Worm (Caenorhabditis elegans): ENCODE data around the gene hnd-1.
A peak's percentile ranks its signal among the peaks of the same experiment; 100 is the strongest.

The hnd-1 gene

DNA sequence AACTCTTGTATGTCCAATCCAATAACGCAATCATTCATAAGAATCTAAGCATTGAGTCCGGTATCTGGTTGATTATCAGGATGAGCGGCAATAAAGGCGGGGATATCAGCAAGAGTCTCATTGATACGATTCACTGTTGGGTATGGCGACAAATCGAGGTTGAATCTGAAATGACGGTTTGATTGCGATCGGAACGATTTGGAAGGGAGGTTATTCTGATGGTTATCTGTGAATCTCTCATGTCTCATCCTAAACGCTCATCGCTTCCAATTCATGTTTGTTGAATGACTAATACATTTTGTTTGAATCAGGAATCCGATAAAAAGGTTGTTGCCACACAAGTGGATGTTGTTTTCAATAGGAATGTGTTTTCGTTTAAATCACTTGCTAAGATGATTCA is 42.1 kb downstream of the hnd-1 start:
- TF ChIP-seq nhr-76 (tag; optimal IDR thresholded peaks at IDR 0.05) (no peak), ztf-11 (tag; optimal IDR thresholded peaks at IDR 0.05) (no peak), elt-3 (tag; optimal IDR thresholded peaks at IDR 0.05) (no peak), nhr-12 (tag; optimal IDR thresholded peaks at IDR 0.05) (no peak), unc-39 (tag; optimal IDR thresholded peaks at IDR 0.05) (no peak), lin-32 (GFP tag; optimal IDR thresholded peaks at IDR 0.05) (no peak), zip-8 (tag; optimal IDR thresholded peaks at IDR 0.05) (no peak), M03D4.4 (tag; optimal IDR thresholded peaks at IDR 0.05) (no peak), elt-1 (tag; optimal IDR thresholded peaks at IDR 0.05; ENCODE audit: borderline replicate concordance, insufficient read depth) (peak; percentile 97), lsy-2 (tag; optimal IDR thresholded peaks at IDR 0.05) (no peak), ham-2 (GFP tag; optimal IDR thresholded peaks at IDR 0.05) (peak; percentile 49), mls-2 (tag; optimal IDR thresholded peaks at IDR 0.05) (no peak), unc-62 (GFP tag; optimal IDR thresholded peaks at IDR 0.05) (no peak), ces-1 (GFP tag; optimal IDR thresholded peaks at IDR 0.05) (no peak), snpc-4 (tag; optimal IDR thresholded peaks at IDR 0.05) (no peak), ceh-39 (tag; optimal IDR thresholded peaks at IDR 0.05) (no peak)

DNA sequence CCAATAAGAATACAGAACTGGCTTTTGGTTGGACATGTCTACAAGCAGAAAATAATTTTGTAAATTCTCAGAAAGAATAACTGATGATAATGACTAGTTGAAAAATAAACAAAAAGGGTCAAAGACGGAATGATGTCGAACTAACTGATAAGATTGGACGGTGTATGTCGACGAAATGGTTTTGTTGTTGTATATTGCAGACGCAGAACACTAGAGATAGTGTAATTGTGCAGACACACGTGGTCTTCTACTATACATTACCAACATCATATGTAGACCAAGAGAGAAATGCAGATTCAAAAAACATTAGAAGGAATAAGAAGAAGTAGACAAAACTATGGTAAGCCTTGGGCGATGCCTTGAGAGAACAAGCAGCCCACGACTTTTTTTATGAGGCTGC is 43.4 kb downstream of the hnd-1 start, which contains the start of the genes gst-42 and D1053.2:
gst-42 (minus strand) TSS at position 176 of the 400 bp plus-strand sequence.
D1053.2 (plus strand) TSS at position 391 of the 400 bp plus-strand sequence.
- TF ChIP-seq elt-1 (tag; optimal IDR thresholded peaks at IDR 0.05; ENCODE audit: borderline replicate concordance, insufficient read depth) (no peak), nhr-28 (tag; optimal IDR thresholded peaks at IDR 0.05) (no peak), blmp-1 (tag; optimal IDR thresholded peaks at IDR 0.05) (no peak)

- TF ChIP-seq blmp-1 (tag; optimal IDR thresholded peaks at IDR 0.05) (no peak), unc-62 (GFP tag; optimal IDR thresholded peaks at IDR 0.05) (no peak), flh-1 (GFP tag; optimal IDR thresholded peaks at IDR 0.05) (no peak)
These were observed 48.4 kb downstream of the hnd-1 start for ce11 chrX:11732752-11733151.

DNA sequence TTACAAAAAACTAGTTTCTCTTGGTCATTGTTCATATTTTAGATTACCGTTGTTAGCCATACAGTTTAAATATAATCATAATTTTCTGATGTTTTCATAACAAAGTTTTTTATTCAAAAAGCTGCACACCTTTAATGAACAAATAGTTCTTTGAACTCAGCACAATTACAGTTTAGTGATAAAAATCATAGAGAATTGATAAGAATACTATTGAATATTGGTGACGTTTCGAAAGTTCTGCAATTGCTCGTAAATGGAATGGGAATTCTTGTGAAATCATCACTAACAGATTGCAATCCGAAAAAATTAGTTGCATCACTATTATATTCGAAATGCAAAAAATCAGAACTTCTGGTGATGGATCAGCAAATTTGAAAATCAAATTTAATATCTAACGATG is 49.7 kb downstream of the hnd-1 start:
- TF ChIP-seq mls-2 (tag; optimal IDR thresholded peaks at IDR 0.05) (no peak), blmp-1 (tag; optimal IDR thresholded peaks at IDR 0.05) (no peak), ham-2 (GFP tag; optimal IDR thresholded peaks at IDR 0.05) (no peak), elt-1 (tag; optimal IDR thresholded peaks at IDR 0.05; ENCODE audit: borderline replicate concordance, insufficient read depth) (no peak), drap-1 (GFP tag; optimal IDR thresholded peaks at IDR 0.05) (no peak), ceh-39 (tag; optimal IDR thresholded peaks at IDR 0.05) (no peak), nhr-2 (tag; optimal IDR thresholded peaks at IDR 0.05) (no peak), ztf-11 (tag; optimal IDR thresholded peaks at IDR 0.05) (no peak), cnd-1 (tag; optimal IDR thresholded peaks at IDR 0.05) (no peak), elt-3 (tag; optimal IDR thresholded peaks at IDR 0.05) (no peak), sptf-1 (tag; optimal IDR thresholded peaks at IDR 0.05) (no peak), hlh-1 (tag; optimal IDR thresholded peaks at IDR 0.05) (no peak), unc-39 (tag; optimal IDR thresholded peaks at IDR 0.05) (no peak)
